Fruit fly (Drosophila melanogaster): ENCODE measurements around the gene CG5078.

The CG5078 gene

dm6 chr3L:20473021-20473799, 32.6 kb upstream of the CG5078 start, which contains the start of the genes CG32428 and CG5969 (continued):
- TF ChIP-seq CG3281 (GFP tag; optimal IDR thresholded peaks at IDR 0.05) (peak; percentile 63), CG15011 (GFP tag; optimal IDR thresholded peaks at IDR 0.05) (no peak), CG16815 (GFP tag; optimal IDR thresholded peaks at IDR 0.05) (peak; percentile 23), Deaf1 (tag; optimal IDR thresholded peaks at IDR 0.05) (peak; percentile 55), esg (GFP tag; conservative IDR thresholded peaks at IDR 0.05) (peak; percentile 52), CG10209 (GFP tag; optimal IDR thresholded peaks at IDR 0.05) (peak; percentile 70), CG31224 (GFP tag; IDR thresholded peaks at IDR 0.05) (peak; percentile 52; the same call in 1 of the 2 replicates), sima (GFP tag; optimal IDR thresholded peaks at IDR 0.05) (no peak), CG10959 (GFP tag; IDR thresholded peaks at IDR 0.05) (no peak), bbx (GFP tag; IDR thresholded peaks at IDR 0.05; ENCODE audit: partially characterized antibody) (no peak), zfh1 (GFP tag; IDR thresholded peaks at IDR 0.05) (peak; percentile 62; the same call in 2 of the 3 replicates), Hand (GFP tag; optimal IDR thresholded peaks at IDR 0.05) (no peak), twi (tag; optimal IDR thresholded peaks at IDR 0.05) (peak; percentile 14), Dref (GFP tag; IDR thresholded peaks at IDR 0.05) (peak; percentile 38; the same call in 1 of the 2 replicates), CG14014 (GFP tag; IDR thresholded peaks at IDR 0.05) (peak; percentile 71), insv (GFP tag; optimal IDR thresholded peaks at IDR 0.05) (peak in 1 of 2 experiments; percentile 70), CG33213 (GFP tag; optimal IDR thresholded peaks at IDR 0.05) (no peak), Hmr (GFP tag; optimal IDR thresholded peaks at IDR 0.05) (peak; percentile 83), CG12071 (GFP tag; optimal IDR thresholded peaks at IDR 0.05) (no peak), Taf1 (GFP tag; IDR thresholded peaks at IDR 0.05) (peak; percentile 49), CHES-1-like (GFP tag; optimal IDR thresholded peaks at IDR 0.05) (no peak), exex (tag; optimal IDR thresholded peaks at IDR 0.05) (peak; percentile 8), CG10321 (GFP tag; IDR thresholded peaks at IDR 0.05) (0 out of 2 replicates have a peak, but pooled peaks have one; percentile 7), NfI (GFP tag; optimal IDR thresholded peaks at IDR 0.05) (peak; percentile 67), Ptx1 (GFP tag; IDR thresholded peaks at IDR 0.05) (peak; percentile 70), Side (GFP tag; optimal IDR thresholded peaks at IDR 0.05) (peak; percentile 6), fu2 (GFP tag; optimal IDR thresholded peaks at IDR 0.05) (no peak), zen (tag; optimal IDR thresholded peaks at IDR 0.05) (peak; percentile 8), Hsf (GFP tag; optimal IDR thresholded peaks at IDR 0.05) (no peak), sim (GFP tag; IDR thresholded peaks at IDR 0.05) (no peak), Nf-YB (GFP tag; optimal IDR thresholded peaks at IDR 0.05) (peak; percentile 58), ap (GFP tag; IDR thresholded peaks at IDR 0.05) (no peak), CG2678 (tag; optimal IDR thresholded peaks at IDR 0.05) (peak; percentile 80), phol (tag; optimal IDR thresholded peaks at IDR 0.05) (peak; percentile 69), CG18619 (GFP tag; optimal IDR thresholded peaks at IDR 0.05) (peak; percentile 58), CG32772 (GFP tag; IDR thresholded peaks at IDR 0.05) (peak; percentile 49; the same call in 1 of the 2 replicates), Doc2 (GFP tag; IDR thresholded peaks at IDR 0.05) (no peak), CG10366 (GFP tag; IDR thresholded peaks at IDR 0.05) (peak; percentile 61), eve (GFP tag; optimal IDR thresholded peaks at IDR 0.05) (no peak), wdn (GFP tag; IDR thresholded peaks at IDR 0.05) (0 out of 2 replicates have a peak, but pooled peaks have one; percentile 43), Fer1 (GFP tag; optimal IDR thresholded peaks at IDR 0.05) (peak; percentile 3), CG30403 (GFP tag; optimal IDR thresholded peaks at IDR 0.05) (peak; percentile 50), grn (GFP tag; optimal IDR thresholded peaks at IDR 0.05) (no peak), CG14667 (GFP tag; IDR thresholded peaks at IDR 0.05) (peak; percentile 54), hb (GFP tag; IDR thresholded peaks at IDR 0.05; ENCODE audit: partially characterized antibody) (no peak), CG8478 (optimal IDR thresholded peaks at IDR 0.05) (no peak), E2f2 (GFP tag; IDR thresholded peaks at IDR 0.05) (peak; percentile 69), mld (GFP tag; IDR thresholded peaks at IDR 0.05; ENCODE audit: partially characterized antibody) (no peak), ems (GFP tag; optimal IDR thresholded peaks at IDR 0.05) (no peak), gfzf (GFP tag; optimal IDR thresholded peaks at IDR 0.05) (peak; percentile 75)
